Fruit fly (Drosophila melanogaster): ENCODE data around the gene Cpr67B.

The Cpr67B gene

dm6 chr3L:9372278-9372975 lies 32.2 kb upstream of the Cpr67B start, which contains the start of the genes Hsp67Bc, CG4456 and Hsp22:
TSS of gene Hsp67Bc (minus strand) at chr3L:9372497.
TSS of gene CG4456 (plus strand) at chr3L:9372722.
TSS of gene Hsp22 (plus strand) at chr3L:9372931.
- TF ChIP-seq insv (optimal IDR thresholded peaks at IDR 0.05): no peak
- no peak for TF ChIP-seq ttk (optimal IDR thresholded peaks at IDR 0.05)
- no peak for TF ChIP-seq Sin3A (optimal IDR thresholded peaks at IDR 0.05)
- no peak for TF ChIP-seq Myc (optimal IDR thresholded peaks at IDR 0.05)
- no peak for TF ChIP-seq h (optimal IDR thresholded peaks at IDR 0.05)
- TF ChIP-seq psq (optimal IDR thresholded peaks at IDR 0.05): no peak

dm6 chr3L:9373374-9374004 lies 31.1 kb upstream of the Cpr67B start:
- TF ChIP-seq h (optimal IDR thresholded peaks at IDR 0.05) (no peak), ttk (optimal IDR thresholded peaks at IDR 0.05) (no peak), insv (optimal IDR thresholded peaks at IDR 0.05) (no peak), psq (optimal IDR thresholded peaks at IDR 0.05) (no peak), Sin3A (optimal IDR thresholded peaks at IDR 0.05) (no peak), Myc (optimal IDR thresholded peaks at IDR 0.05) (no peak)

dm6 chr3L:9375130-9375529 lies 29.5 kb upstream of the Cpr67B start, which contains the start of gene CG4461:
TSS of gene CG4461 (plus strand) at chr3L:9375430.
- TF ChIP-seq psq (optimal IDR thresholded peaks at IDR 0.05): no peak
- no peak for TF ChIP-seq Myc (optimal IDR thresholded peaks at IDR 0.05)
- no peak for TF ChIP-seq insv (optimal IDR thresholded peaks at IDR 0.05)
- no peak for TF ChIP-seq ttk (optimal IDR thresholded peaks at IDR 0.05)
- TF ChIP-seq h (optimal IDR thresholded peaks at IDR 0.05): no peak
- no peak for TF ChIP-seq Sin3A (optimal IDR thresholded peaks at IDR 0.05)

dm6 chr3L:9376573-9376972 lies 28.0 kb upstream of the Cpr67B start:
- TF ChIP-seq Sin3A (optimal IDR thresholded peaks at IDR 0.05): no peak
- no peak for TF ChIP-seq psq (optimal IDR thresholded peaks at IDR 0.05)
- no peak for TF ChIP-seq ttk (optimal IDR thresholded peaks at IDR 0.05)
- TF ChIP-seq insv (optimal IDR thresholded peaks at IDR 0.05): no peak
- no peak for TF ChIP-seq h (optimal IDR thresholded peaks at IDR 0.05)
- no peak for TF ChIP-seq Myc (optimal IDR thresholded peaks at IDR 0.05)

- no peak for TF ChIP-seq Myc (optimal IDR thresholded peaks at IDR 0.05)
- TF ChIP-seq Sin3A (optimal IDR thresholded peaks at IDR 0.05): no peak
Observed at dm6 chr3L:9377198-9378035, 27.2 kb upstream of the Cpr67B start, which contains the start of gene Hsp26. TSS of gene Hsp26 (minus strand) at chr3L:9377427.

DNA sequence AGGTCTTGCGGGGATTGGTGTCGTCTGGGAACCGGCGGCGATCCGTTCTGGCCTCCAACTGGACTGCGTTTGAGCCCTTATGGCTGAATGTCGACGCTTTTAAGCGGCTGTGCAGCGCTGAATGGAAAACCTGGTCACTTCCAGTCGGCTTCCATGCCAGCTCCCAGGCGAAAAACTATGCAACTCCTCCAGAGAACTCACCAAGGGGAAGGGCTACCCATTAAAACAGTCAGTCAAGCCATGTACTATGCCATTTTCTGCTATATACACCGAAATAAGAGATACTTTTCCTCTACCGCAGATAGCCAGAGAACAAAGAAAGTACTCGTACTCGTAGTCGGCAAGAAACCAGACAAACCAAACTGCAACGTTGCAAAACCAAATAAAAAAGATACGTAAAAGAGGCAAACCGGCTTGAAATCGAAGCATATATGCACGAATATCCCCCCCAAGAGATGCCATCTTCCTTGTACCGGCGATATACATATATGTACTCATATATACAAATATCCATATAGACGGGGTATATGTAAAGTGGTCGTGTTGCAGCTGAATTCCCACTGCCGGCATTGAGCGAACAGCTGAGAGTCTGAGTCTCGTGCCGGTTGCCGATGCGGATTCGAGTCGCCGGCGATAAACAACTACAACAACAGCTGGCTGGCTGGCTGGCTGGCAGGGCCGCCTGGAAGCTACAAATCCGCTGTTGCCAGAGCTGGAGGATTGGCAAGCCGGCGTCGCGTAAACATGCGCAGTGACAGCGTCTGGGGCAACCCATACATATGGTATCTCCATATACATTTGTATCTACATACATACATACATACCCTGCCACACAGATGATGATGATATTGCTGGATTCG lies 24.9 kb upstream of the Cpr67B start, which contains the start of gene Hsp67Ba:
Hsp67Ba (minus strand) TSS at position 51 of the 860 bp plus-strand sequence.
- TF ChIP-seq h (optimal IDR thresholded peaks at IDR 0.05): no peak
- TF ChIP-seq ttk (optimal IDR thresholded peaks at IDR 0.05): no peak
- TF ChIP-seq insv (optimal IDR thresholded peaks at IDR 0.05): no peak
- no peak for TF ChIP-seq Myc (optimal IDR thresholded peaks at IDR 0.05)
- TF ChIP-seq Sin3A (optimal IDR thresholded peaks at IDR 0.05): no peak
- TF ChIP-seq psq (optimal IDR thresholded peaks at IDR 0.05): no peak

DNA sequence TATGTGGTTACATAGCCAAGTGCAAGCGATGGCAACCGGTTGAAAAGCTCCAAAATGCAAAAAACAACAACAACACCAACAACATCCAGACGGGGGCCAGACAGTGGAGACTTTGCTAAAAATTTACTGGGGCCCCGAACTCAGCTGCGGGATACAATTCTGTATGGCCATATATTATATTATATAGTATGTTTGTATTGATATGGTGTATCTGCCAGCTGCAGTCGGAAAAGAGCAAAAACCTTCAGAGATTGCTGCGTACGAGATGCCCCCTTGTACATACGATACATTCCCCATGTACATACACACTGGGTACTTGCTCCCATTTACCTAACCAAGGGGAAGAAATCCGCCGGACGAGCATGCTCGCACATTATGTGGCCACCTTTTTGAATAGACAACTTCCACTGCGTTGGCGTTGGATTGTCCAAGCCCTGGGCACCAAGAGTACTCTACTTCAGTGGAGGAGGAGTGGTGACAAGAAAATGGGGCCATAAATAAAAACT lies 24.2 kb upstream of the Cpr67B start:
- TF ChIP-seq Myc (optimal IDR thresholded peaks at IDR 0.05) (no peak), Sin3A (optimal IDR thresholded peaks at IDR 0.05) (no peak), ttk (optimal IDR thresholded peaks at IDR 0.05) (no peak), psq (optimal IDR thresholded peaks at IDR 0.05) (no peak), insv (optimal IDR thresholded peaks at IDR 0.05) (no peak), h (optimal IDR thresholded peaks at IDR 0.05) (no peak)

dm6 chr3L:9381602-9382001 lies 23.0 kb upstream of the Cpr67B start, which contains the start of gene Hsp23:
TSS of gene Hsp23 (plus strand) at chr3L:9381882.
- TF ChIP-seq Sin3A (optimal IDR thresholded peaks at IDR 0.05) (no peak), ttk (optimal IDR thresholded peaks at IDR 0.05) (no peak), Myc (optimal IDR thresholded peaks at IDR 0.05) (no peak), h (optimal IDR thresholded peaks at IDR 0.05) (no peak), psq (optimal IDR thresholded peaks at IDR 0.05) (no peak), insv (optimal IDR thresholded peaks at IDR 0.05) (no peak)

DNA sequence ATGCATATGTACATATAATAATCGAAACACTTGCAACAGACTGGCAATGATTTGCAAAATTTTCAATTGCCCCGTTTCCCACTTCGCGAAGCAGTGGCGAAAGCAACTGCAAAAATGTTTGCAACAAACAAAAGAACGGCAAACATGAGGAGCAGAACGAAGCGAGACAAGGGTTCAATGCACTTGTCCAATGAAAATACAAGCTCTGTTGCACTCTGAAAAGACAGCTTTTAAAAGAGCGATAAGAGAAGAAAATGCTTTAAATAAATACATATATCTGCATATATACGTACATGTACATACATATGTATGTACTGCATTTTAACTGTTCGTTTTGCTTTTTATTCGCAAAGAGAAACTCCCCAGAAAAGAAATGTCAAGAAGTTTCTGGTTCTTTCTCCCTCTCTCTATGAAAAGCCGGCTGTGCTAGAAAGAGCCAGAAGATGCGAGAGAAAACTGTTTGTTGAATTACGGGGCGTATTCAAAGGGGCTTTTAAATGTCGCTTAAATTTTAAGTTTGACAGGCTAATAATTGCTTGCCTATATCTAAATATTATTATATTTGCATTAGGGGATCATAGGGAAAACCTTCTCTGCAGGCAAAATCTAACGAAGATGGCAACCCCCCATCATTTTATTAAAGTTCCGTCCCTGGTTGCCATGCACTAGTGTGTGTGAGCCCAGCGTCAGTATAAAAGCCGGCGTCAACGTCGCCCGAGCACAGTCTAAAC lies 21.1 kb upstream of the Cpr67B start, which contains the start of gene Hsp27:
Hsp27 (plus strand) TSS at position 719 of the 731 bp plus-strand sequence.
- TF ChIP-seq insv (optimal IDR thresholded peaks at IDR 0.05): no peak
- no peak for TF ChIP-seq ttk (optimal IDR thresholded peaks at IDR 0.05)
- no peak for TF ChIP-seq h (optimal IDR thresholded peaks at IDR 0.05)
- no peak for TF ChIP-seq Sin3A (optimal IDR thresholded peaks at IDR 0.05)
- TF ChIP-seq Myc (optimal IDR thresholded peaks at IDR 0.05): no peak
- no peak for TF ChIP-seq psq (optimal IDR thresholded peaks at IDR 0.05)

dm6 chr3L:9384445-9385079 lies 20.0 kb upstream of the Cpr67B start:
- no peak for TF ChIP-seq psq (optimal IDR thresholded peaks at IDR 0.05)
- TF ChIP-seq h (optimal IDR thresholded peaks at IDR 0.05): no peak
- TF ChIP-seq insv (optimal IDR thresholded peaks at IDR 0.05): no peak
- no peak for TF ChIP-seq Sin3A (optimal IDR thresholded peaks at IDR 0.05)
- TF ChIP-seq ttk (optimal IDR thresholded peaks at IDR 0.05): no peak
- TF ChIP-seq Myc (optimal IDR thresholded peaks at IDR 0.05): no peak

All from Kc167 (cell line).